Fruit fly (Drosophila melanogaster): Measurements from ENCODE around the gene PDZ-GEF.

dm6 chr2L:6341246-6341645 lies 17.7 kb downstream of the PDZ-GEF start:
- TF ChIP-seq psq (optimal IDR thresholded peaks at IDR 0.05) (no peak), CG8478 (optimal IDR thresholded peaks at IDR 0.05) (no peak)
